Fruit fly (Drosophila melanogaster): ENCODE data around the gene Tmtc2.

The Tmtc2 gene

DNA sequence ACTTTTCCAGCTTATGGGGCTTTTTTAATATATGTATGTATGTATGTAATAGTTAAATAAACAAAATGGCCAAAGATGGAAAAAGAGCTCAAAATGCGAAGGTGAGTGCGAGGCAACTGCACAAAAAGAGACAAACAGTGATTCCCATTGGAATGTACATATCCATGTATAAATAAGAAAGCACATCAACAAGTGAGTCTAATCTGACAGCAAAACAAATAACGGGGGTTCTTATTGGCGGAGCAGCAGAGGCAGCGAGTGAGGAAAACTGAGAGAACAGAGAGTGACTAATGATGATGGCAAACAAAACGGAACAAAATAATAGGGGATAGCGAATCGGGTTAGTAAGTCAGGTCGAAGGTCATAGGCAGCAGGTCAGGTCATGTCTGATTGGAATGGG lies 51.5 kb downstream of the Tmtc2 start:
- TF ChIP-seq CG11294 (GFP tag; IDR thresholded peaks at IDR 0.05) = no peak
- no peak for TF ChIP-seq CG11902 (GFP tag; optimal IDR thresholded peaks at IDR 0.05)
- TF ChIP-seq Ets21C (GFP tag; optimal IDR thresholded peaks at IDR 0.05) = no peak
- TF ChIP-seq CG8632 (GFP tag; optimal IDR thresholded peaks at IDR 0.05) = no peak
- peak; percentile 60 for TF ChIP-seq fkh (GFP tag; optimal IDR thresholded peaks at IDR 0.05)
- TF ChIP-seq CG3032 (tag; optimal IDR thresholded peaks at IDR 0.05) = no peak
- TF ChIP-seq spab (GFP tag; optimal IDR thresholded peaks at IDR 0.05) = no peak
- TF ChIP-seq net (GFP tag; optimal IDR thresholded peaks at IDR 0.05) = no peak
- TF ChIP-seq Eip78C (GFP tag) = peak; percentile 1
- no peak for TF ChIP-seq CG16779 (tag; optimal IDR thresholded peaks at IDR 0.05)
- TF ChIP-seq CG9139 (GFP tag; optimal IDR thresholded peaks at IDR 0.05) = no peak

DNA sequence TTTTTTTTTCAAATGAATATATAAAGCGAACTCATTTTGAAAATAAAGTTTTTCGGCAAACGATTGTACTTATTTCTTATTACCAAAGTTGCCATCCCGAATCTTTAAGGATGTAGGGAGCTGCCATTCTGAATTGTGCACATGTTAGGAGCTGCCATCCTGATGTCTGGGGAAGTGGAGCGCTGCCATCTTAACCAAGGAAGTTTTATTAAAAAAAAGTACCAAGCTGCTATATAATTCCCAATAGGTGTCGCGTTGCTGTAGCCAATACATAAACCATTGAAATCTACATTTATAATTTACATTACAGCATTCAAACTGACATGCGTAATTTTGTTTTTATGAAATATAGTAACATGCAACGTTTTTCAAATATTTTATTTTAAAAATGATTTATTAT lies 83.9 kb downstream of the Tmtc2 start:
- no peak for TF ChIP-seq spab (GFP tag; optimal IDR thresholded peaks at IDR 0.05)
- TF ChIP-seq pdm3 (GFP tag; optimal IDR thresholded peaks at IDR 0.05) = no peak
- TF ChIP-seq Eip93F (GFP tag; optimal IDR thresholded peaks at IDR 0.05) = no peak
- no peak for TF ChIP-seq CG11762 (GFP tag; optimal IDR thresholded peaks at IDR 0.05; ENCODE audit: insufficient read depth)
- TF ChIP-seq CG31627 (GFP tag; optimal IDR thresholded peaks at IDR 0.05) = no peak
- no peak for TF ChIP-seq CG9139 (GFP tag; optimal IDR thresholded peaks at IDR 0.05)
- no peak for TF ChIP-seq CG6854 (GFP tag; optimal IDR thresholded peaks at IDR 0.05)
- TF ChIP-seq achi (GFP tag; optimal IDR thresholded peaks at IDR 0.05) = no peak
- TF ChIP-seq acj6 (GFP tag; optimal IDR thresholded peaks at IDR 0.05) = no peak
- no peak for TF ChIP-seq salr (GFP tag; optimal IDR thresholded peaks at IDR 0.05)
- no peak for TF ChIP-seq cyc (GFP tag; optimal IDR thresholded peaks at IDR 0.05)
- no peak for TF ChIP-seq Hr4 (GFP tag; optimal IDR thresholded peaks at IDR 0.05)
- TF ChIP-seq CG15336 (GFP tag; IDR thresholded peaks at IDR 0.05) = no peak
- no peak for TF ChIP-seq CG32006 (GFP tag; optimal IDR thresholded peaks at IDR 0.05)
- no peak for TF ChIP-seq CG3919 (GFP tag; optimal IDR thresholded peaks at IDR 0.05)
- TF ChIP-seq lz (GFP tag; optimal IDR thresholded peaks at IDR 0.05) = no peak
- no peak for TF ChIP-seq CG8632 (GFP tag; optimal IDR thresholded peaks at IDR 0.05)

dm6 chr2L:1007142-1007839 lies 84.7 kb downstream of the Tmtc2 start:
- TF ChIP-seq Sox102F (GFP tag; optimal IDR thresholded peaks at IDR 0.05) (peak; percentile 2), Smox (GFP tag; optimal IDR thresholded peaks at IDR 0.05) (no peak), Eip78C (GFP tag) (peak; percentile 9), CG32006 (GFP tag; optimal IDR thresholded peaks at IDR 0.05) (no peak), Hr39 (GFP tag; optimal IDR thresholded peaks at IDR 0.05) (no peak), lz (GFP tag; optimal IDR thresholded peaks at IDR 0.05) (peak; percentile 6), Sox14 (GFP tag; optimal IDR thresholded peaks at IDR 0.05) (no peak), CG11762 (GFP tag; optimal IDR thresholded peaks at IDR 0.05; ENCODE audit: insufficient read depth) (no peak), CG7368 (GFP tag; optimal IDR thresholded peaks at IDR 0.05) (no peak), CG8632 (GFP tag; optimal IDR thresholded peaks at IDR 0.05) (no peak), CG6792 (GFP tag; optimal IDR thresholded peaks at IDR 0.05) (no peak), CG34406 (GFP tag; optimal IDR thresholded peaks at IDR 0.05) (no peak), CG3032 (tag; optimal IDR thresholded peaks at IDR 0.05) (no peak), Hr38 (GFP tag; optimal IDR thresholded peaks at IDR 0.05) (no peak), Eip93F (GFP tag; optimal IDR thresholded peaks at IDR 0.05) (no peak), Eip75B (GFP tag; optimal IDR thresholded peaks at IDR 0.05) (no peak), CG31627 (GFP tag; optimal IDR thresholded peaks at IDR 0.05) (no peak), vri (GFP tag; optimal IDR thresholded peaks at IDR 0.05) (no peak), Ets21C (GFP tag; optimal IDR thresholded peaks at IDR 0.05) (no peak), OdsH (GFP tag; optimal IDR thresholded peaks at IDR 0.05) (no peak), fd85E (GFP tag; optimal IDR thresholded peaks at IDR 0.05) (no peak), achi (GFP tag; optimal IDR thresholded peaks at IDR 0.05) (no peak), CG8319 (GFP tag; optimal IDR thresholded peaks at IDR 0.05) (peak; percentile 73), CG9139 (GFP tag; optimal IDR thresholded peaks at IDR 0.05) (no peak), spab (GFP tag; optimal IDR thresholded peaks at IDR 0.05) (no peak), acj6 (GFP tag; optimal IDR thresholded peaks at IDR 0.05) (no peak), fkh (GFP tag; optimal IDR thresholded peaks at IDR 0.05) (no peak), CG15336 (GFP tag; IDR thresholded peaks at IDR 0.05) (no peak), CG11294 (GFP tag; IDR thresholded peaks at IDR 0.05) (no peak), eg (GFP tag; IDR thresholded peaks at IDR 0.05) (no peak), CG4318 (GFP tag; optimal IDR thresholded peaks at IDR 0.05) (no peak), CG6808 (GFP tag; optimal IDR thresholded peaks at IDR 0.05) (no peak), Ets96B (tag; optimal IDR thresholded peaks at IDR 0.05) (no peak), Gug (GFP tag; IDR thresholded peaks at IDR 0.05) (no peak), ss (GFP tag; optimal IDR thresholded peaks at IDR 0.05) (peak in 1 of 2 experiments; percentile 58), pdm3 (GFP tag; optimal IDR thresholded peaks at IDR 0.05) (no peak), CG1621 (tag; optimal IDR thresholded peaks at IDR 0.05) (no peak)

Measured in whole organism, prepupa.